Worm (Caenorhabditis elegans): ENCODE data around the gene F09F9.3.

DNA sequence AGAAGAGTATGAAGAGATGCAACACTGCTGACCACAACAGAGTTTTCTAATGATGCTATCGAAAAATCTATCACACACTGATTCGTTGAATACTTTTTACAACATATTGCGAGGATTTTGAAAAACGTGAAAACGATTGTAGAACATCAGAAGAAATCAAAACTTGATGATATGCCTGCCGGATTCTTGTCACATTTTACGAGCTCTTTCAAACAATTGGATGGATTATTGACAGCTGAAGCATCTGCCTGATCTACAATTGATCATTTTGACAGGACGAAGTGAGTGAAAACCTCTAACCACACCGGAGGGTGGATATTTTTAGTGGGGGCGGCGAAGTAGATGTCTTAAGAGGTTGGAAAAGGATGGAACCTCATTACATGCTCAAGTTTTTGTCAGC, 48.3 kb downstream of the F09F9.3 start:
- TF ChIP-seq ama-1 (optimal IDR thresholded peaks at IDR 0.05) (no peak), unc-62 (GFP tag; optimal IDR thresholded peaks at IDR 0.05 in 1 of 2) (no peak), unc-62 (tag; optimal IDR thresholded peaks at IDR 0.05) (no peak), nhr-25 (tag; optimal IDR thresholded peaks at IDR 0.05; ENCODE audit: borderline replicate concordance, insufficient read depth) (no peak), ceh-20 (GFP tag; IDR thresholded peaks at IDR 0.05) (no peak), F49E8.2 (tag; optimal IDR thresholded peaks at IDR 0.05; ENCODE audit: borderline replicate concordance) (no peak), zip-2 (tag; optimal IDR thresholded peaks at IDR 0.05) (no peak), snpc-4 (tag; optimal IDR thresholded peaks at IDR 0.05) (no peak), lsy-2 (tag; optimal IDR thresholded peaks at IDR 0.05) (no peak), nhr-11 (tag; optimal IDR thresholded peaks at IDR 0.05) (no peak), dve-1 (tag; optimal IDR thresholded peaks at IDR 0.05; ENCODE audit: insufficient read depth) (no peak), mdl-1 (tag; optimal IDR thresholded peaks at IDR 0.05) (no peak)

All from whole organism, L4 larva.